Worm (Caenorhabditis elegans): ENCODE results near the gene T28D6.4.
A peak's percentile ranks its signal among the peaks of the same experiment; 100 is the strongest.

The T28D6.4 gene

ce11 chrIII:11360156-11360555, at the start of gene T28D6.4:
TSS of gene T28D6.4 (plus strand) at chrIII:11360456.
- TF ChIP-seq flt-1 (GFP tag; IDR thresholded peaks at IDR 0.05) (no peak), cog-1 (tag; optimal IDR thresholded peaks at IDR 0.05) (no peak), med-1 (GFP tag; optimal IDR thresholded peaks at IDR 0.05; ENCODE audit: insufficient read depth) (no peak), klf-2 (GFP tag; conservative IDR thresholded peaks at IDR 0.05) (no peak), ref-1 (GFP tag; conservative IDR thresholded peaks at IDR 0.05) (no peak), ztf-29 (GFP tag; IDR thresholded peaks at IDR 0.05) (no peak), T22C8.4 (GFP tag; IDR thresholded peaks at IDR 0.05) (no peak), tab-1 (GFP tag; IDR thresholded peaks at IDR 0.05) (no peak), ztf-23 (GFP tag; IDR thresholded peaks at IDR 0.05) (no peak)

ce11 chrIII:11311466-11311865, 48.8 kb upstream of the T28D6.4 start, which contains the start of gene rab-35:
TSS of gene rab-35 (minus strand) at chrIII:11311566.
- TF ChIP-seq T22C8.4 (GFP tag; IDR thresholded peaks at IDR 0.05): no peak

ce11 chrIII:11317164-11317620, 43.1 kb upstream of the T28D6.4 start, which contains the start of gene mcm-10:
TSS of gene mcm-10 (plus strand) at chrIII:11317570.
- TF ChIP-seq ref-1 (GFP tag; conservative IDR thresholded peaks at IDR 0.05) (no peak), flt-1 (GFP tag; IDR thresholded peaks at IDR 0.05) (peak; percentile 31; the same call in 1 of the 2 replicates), med-1 (GFP tag; optimal IDR thresholded peaks at IDR 0.05; ENCODE audit: insufficient read depth) (no peak), klf-2 (GFP tag; conservative IDR thresholded peaks at IDR 0.05) (peak; percentile 68; the same call in 1 of the 2 replicates), tab-1 (GFP tag; IDR thresholded peaks at IDR 0.05) (no peak), ztf-29 (GFP tag; IDR thresholded peaks at IDR 0.05) (peak; percentile 40; the same call in 1 of the 2 replicates), T22C8.4 (GFP tag; IDR thresholded peaks at IDR 0.05) (no peak; the same call in 1 of the 2 replicates), cog-1 (tag; optimal IDR thresholded peaks at IDR 0.05) (peak; percentile 85), ztf-23 (GFP tag; IDR thresholded peaks at IDR 0.05) (peak; percentile 76; the same call in 1 of the 2 replicates)

- TF ChIP-seq ref-1 (GFP tag; conservative IDR thresholded peaks at IDR 0.05): no peak
- no peak for TF ChIP-seq flt-1 (GFP tag; IDR thresholded peaks at IDR 0.05)
- TF ChIP-seq med-1 (GFP tag; optimal IDR thresholded peaks at IDR 0.05; ENCODE audit: insufficient read depth): no peak
- TF ChIP-seq ztf-29 (GFP tag; IDR thresholded peaks at IDR 0.05): no peak
- no peak for TF ChIP-seq T22C8.4 (GFP tag; IDR thresholded peaks at IDR 0.05)
- no peak for TF ChIP-seq cog-1 (tag; optimal IDR thresholded peaks at IDR 0.05)
These were observed 42.1 kb upstream of the T28D6.4 start, which contains the start of gene teg-1 for ce11 chrIII:11318131-11318530. TSS of gene teg-1 (minus strand) at chrIII:11318231.

ce11 chrIII:11324093-11324492, 36.2 kb upstream of the T28D6.4 start:
- TF ChIP-seq flt-1 (GFP tag; IDR thresholded peaks at IDR 0.05): no peak
- TF ChIP-seq klf-2 (GFP tag; conservative IDR thresholded peaks at IDR 0.05): no peak
- no peak for TF ChIP-seq cog-1 (tag; optimal IDR thresholded peaks at IDR 0.05)
- no peak for TF ChIP-seq ztf-29 (GFP tag; IDR thresholded peaks at IDR 0.05)

- TF ChIP-seq T22C8.4 (GFP tag; IDR thresholded peaks at IDR 0.05): no peak
- TF ChIP-seq ref-1 (GFP tag; conservative IDR thresholded peaks at IDR 0.05): no peak
- no peak for TF ChIP-seq cog-1 (tag; optimal IDR thresholded peaks at IDR 0.05)
- TF ChIP-seq ztf-29 (GFP tag; IDR thresholded peaks at IDR 0.05): no peak
These were observed 27.9 kb upstream of the T28D6.4 start for ce11 chrIII:11332306-11332705.

ce11 chrIII:11333032-11333732, 27.1 kb upstream of the T28D6.4 start, which contains the start of gene T28D6.5:
TSS of gene T28D6.5 (plus strand) at chrIII:11333682.
- TF ChIP-seq ztf-23 (GFP tag; IDR thresholded peaks at IDR 0.05) (no peak), klf-2 (GFP tag; conservative IDR thresholded peaks at IDR 0.05) (no peak), ztf-29 (GFP tag; IDR thresholded peaks at IDR 0.05) (no peak), cog-1 (tag; optimal IDR thresholded peaks at IDR 0.05) (no peak), T22C8.4 (GFP tag; IDR thresholded peaks at IDR 0.05) (no peak), ref-1 (GFP tag; conservative IDR thresholded peaks at IDR 0.05) (no peak), flt-1 (GFP tag; IDR thresholded peaks at IDR 0.05) (no peak)

- TF ChIP-seq flt-1 (GFP tag; IDR thresholded peaks at IDR 0.05) (0 out of 2 replicates have a peak, but pooled peaks have one; percentile 11), T22C8.4 (GFP tag; IDR thresholded peaks at IDR 0.05) (no peak)
These were observed 25.9 kb upstream of the T28D6.4 start for ce11 chrIII:11334346-11334745.

- TF ChIP-seq med-1 (GFP tag; optimal IDR thresholded peaks at IDR 0.05; ENCODE audit: insufficient read depth) (no peak), cog-1 (tag; optimal IDR thresholded peaks at IDR 0.05) (no peak)
These were observed 24.2 kb upstream of the T28D6.4 start for ce11 chrIII:11336072-11336471.

ce11 chrIII:11337627-11338026, 22.6 kb upstream of the T28D6.4 start:
- no peak for TF ChIP-seq ztf-23 (GFP tag; IDR thresholded peaks at IDR 0.05)
- no peak for TF ChIP-seq T22C8.4 (GFP tag; IDR thresholded peaks at IDR 0.05)
- TF ChIP-seq tab-1 (GFP tag; IDR thresholded peaks at IDR 0.05): no peak
- no peak for TF ChIP-seq flt-1 (GFP tag; IDR thresholded peaks at IDR 0.05)
- no peak for TF ChIP-seq cog-1 (tag; optimal IDR thresholded peaks at IDR 0.05)
- no peak for TF ChIP-seq med-1 (GFP tag; optimal IDR thresholded peaks at IDR 0.05; ENCODE audit: insufficient read depth)
- TF ChIP-seq klf-2 (GFP tag; conservative IDR thresholded peaks at IDR 0.05): no peak
- no peak for TF ChIP-seq ref-1 (GFP tag; conservative IDR thresholded peaks at IDR 0.05)
- no peak for TF ChIP-seq ztf-29 (GFP tag; IDR thresholded peaks at IDR 0.05)

ce11 chrIII:11341466-11341865, 18.8 kb upstream of the T28D6.4 start:
- no peak for TF ChIP-seq ztf-23 (GFP tag; IDR thresholded peaks at IDR 0.05)
- no peak for TF ChIP-seq tab-1 (GFP tag; IDR thresholded peaks at IDR 0.05)
- TF ChIP-seq klf-2 (GFP tag; conservative IDR thresholded peaks at IDR 0.05): no peak
- no peak for TF ChIP-seq ztf-29 (GFP tag; IDR thresholded peaks at IDR 0.05)
- TF ChIP-seq cog-1 (tag; optimal IDR thresholded peaks at IDR 0.05): no peak
- no peak for TF ChIP-seq T22C8.4 (GFP tag; IDR thresholded peaks at IDR 0.05)
- TF ChIP-seq ref-1 (GFP tag; conservative IDR thresholded peaks at IDR 0.05): no peak
- no peak for TF ChIP-seq med-1 (GFP tag; optimal IDR thresholded peaks at IDR 0.05; ENCODE audit: insufficient read depth)
- TF ChIP-seq flt-1 (GFP tag; IDR thresholded peaks at IDR 0.05): no peak
